Worm (Caenorhabditis elegans): ENCODE data around the gene F26D11.13.

- TF ChIP-seq skn-1 (tag; optimal IDR thresholded peaks at IDR 0.05) (no peak), unc-62 (GFP tag; optimal IDR thresholded peaks at IDR 0.05) (no peak), ama-1 (optimal IDR thresholded peaks at IDR 0.05) (no peak), snpc-4 (tag; optimal IDR thresholded peaks at IDR 0.05) (no peak), elt-3 (tag; optimal IDR thresholded peaks at IDR 0.05) (no peak), mdl-1 (tag; optimal IDR thresholded peaks at IDR 0.05) (no peak), peb-1 (tag; optimal IDR thresholded peaks at IDR 0.05) (no peak), ceh-82 (tag; optimal IDR thresholded peaks at IDR 0.05) (no peak), lsy-2 (tag; optimal IDR thresholded peaks at IDR 0.05) (no peak), ceh-16 (tag; optimal IDR thresholded peaks at IDR 0.05) (no peak), lin-11 (tag; optimal IDR thresholded peaks at IDR 0.05) (no peak), alr-1 (tag; optimal IDR thresholded peaks at IDR 0.05) (no peak), ZK546.5 (tag; optimal IDR thresholded peaks at IDR 0.05) (no peak), ztf-4 (tag; optimal IDR thresholded peaks at IDR 0.05) (no peak)
Measured at ce11 chrV:7946229-7946628, 8.2 kb downstream of the F26D11.13 start.
